Worm (Caenorhabditis elegans) whole organism, young adult: Measurements from ENCODE around the gene egl-38.

ENCODE experiments used
- B0035.1 ChIP-seq: sonication (generic microtip); optimal IDR thresholded peaks from 2 replicates; lab custom pipeline; 2016; ENCODE audit warnings: missing genetic modification characterization, mild to moderate bottlenecking, missing compliant biosample characterization, missing genotype, missing genetic modification reagents
- B0336.3 ChIP-seq: fragments of 200-800 bp; sonication (Bioruptor generic); IDR thresholded peaks from 2 replicates; pipeline ENCODE4 v1.3.6; 2022; ENCODE audit warnings: missing genetic modification characterization, missing compliant biosample characterization
- C17E4.6 ChIP-seq: fragments of 200-800 bp; sonication (Bioruptor generic); IDR thresholded peaks from 2 replicates; pipeline ENCODE4 v1.3.6; 2022; ENCODE audit warnings: missing genetic modification reagents, missing genetic modification characterization, missing compliant biosample characterization
- D2030.7 ChIP-seq: fragments of 200-800 bp; sonication (Bioruptor generic); IDR thresholded peaks from 2 replicates; pipeline ENCODE4 v1.3.6; 2022; ENCODE audit warnings: missing genetic modification reagents, missing genetic modification characterization, missing compliant biosample characterization
- F10E7.11 ChIP-seq: sonication (generic microtip); optimal IDR thresholded peaks from 2 replicates; lab custom pipeline; 2017; ENCODE audit warnings: mild to moderate bottlenecking, missing genetic modification characterization, moderate library complexity, missing compliant biosample characterization
- F57C9.4 ChIP-seq: sonication (generic microtip); optimal IDR thresholded peaks from 2 replicates; lab custom pipeline; 2017; ENCODE audit warnings: mild to moderate bottlenecking, missing genetic modification characterization, missing compliant biosample characterization
- Y53G8AR.9 ChIP-seq: fragments of 200-800 bp; sonication (Bioruptor generic); conservative IDR thresholded peaks from 2 replicates; pipeline ENCODE4 v1.3.6; 2022; ENCODE audit warnings: missing genetic modification reagents, missing genetic modification characterization, missing compliant biosample characterization
- Y67H2A.10 ChIP-seq: fragments of 200-800 bp; sonication (Bioruptor generic); conservative IDR thresholded peaks from 2 replicates; pipeline ENCODE4 v1.3.6; 2022; ENCODE audit warnings: missing genetic modification reagents, missing genetic modification characterization, missing compliant biosample characterization
- Y95B8A.8 ChIP-seq: fragments of 200-800 bp; sonication (Bioruptor generic); IDR thresholded peaks from 2 replicates; pipeline ENCODE4 v1.3.6; 2022; ENCODE audit warnings: missing genetic modification reagents, missing genetic modification characterization, missing compliant biosample characterization
- ama-1 ChIP-seq, 3 experiments: fragments of 150-350 bp in 1 of 3; sonication (generic microtip) in 2 of 3; optimal IDR thresholded peaks; 2 replicates each; lab custom pipeline; 2014 to 2018; ENCODE audit warnings: missing biosample characterization in 2 of 3, missing genetic modification characterization in 2 of 3, missing genetic modification reagents in 2 of 3
- aptf-3 ChIP-seq: fragments of 200-800 bp; sonication (Bioruptor generic); IDR thresholded peaks from 2 replicates; pipeline ENCODE4 v1.3.6; 2022; ENCODE audit warnings: missing genetic modification characterization, missing compliant biosample characterization
- atf-7 ChIP-seq: sonication (generic microtip); optimal IDR thresholded peaks from 2 replicates; lab custom pipeline; 2017; ENCODE audit warnings: mild to moderate bottlenecking, missing genetic modification characterization, missing compliant biosample characterization
- athp-1 ChIP-seq: sonication (generic microtip); optimal IDR thresholded peaks from 2 replicates; lab custom pipeline; 2017; ENCODE audit warnings: mild to moderate bottlenecking, missing genetic modification characterization, missing compliant biosample characterization
- attf-5 ChIP-seq: fragments of 200-800 bp; sonication (Bioruptor generic); optimal IDR thresholded peaks from 2 replicates; lab custom pipeline; 2018; ENCODE audit warnings: mild to moderate bottlenecking, missing genetic modification characterization, missing compliant biosample characterization
- attf-6 ChIP-seq: fragments of 200-800 bp; sonication (Bioruptor generic); IDR thresholded peaks from 2 replicates; pipeline ENCODE4 v1.3.6; 2022; ENCODE audit warnings: missing genetic modification reagents, missing genetic modification characterization, missing compliant biosample characterization
- ccch-3 ChIP-seq: fragments of 200-800 bp; sonication (Bioruptor generic); optimal IDR thresholded peaks from 2 replicates; lab custom pipeline; 2018; ENCODE audit warnings: mild to moderate bottlenecking, missing genetic modification characterization, missing compliant biosample characterization
- cebp-2 ChIP-seq: fragments of 200-800 bp; sonication (Bioruptor generic); IDR thresholded peaks from 2 replicates; pipeline ENCODE4 v1.3.6; 2022; ENCODE audit warnings: missing genetic modification characterization, missing compliant biosample characterization
- ceh-100 ChIP-seq: fragments of 200-800 bp; sonication (Bioruptor generic); IDR thresholded peaks from 2 replicates; pipeline ENCODE4 v1.3.6; 2022; ENCODE audit warnings: missing genetic modification reagents, missing genetic modification characterization, missing compliant biosample characterization
- ceh-27 ChIP-seq: fragments of 200-800 bp; sonication (Bioruptor generic); optimal IDR thresholded peaks from 2 replicates; lab custom pipeline; 2018; ENCODE audit warnings: mild to moderate bottlenecking, missing genetic modification characterization, moderate library complexity, missing compliant biosample characterization
- ceh-58 ChIP-seq: fragments of 200-800 bp; sonication (Bioruptor generic); IDR thresholded peaks from 2 replicates; pipeline ENCODE4 v1.3.6; 2022; ENCODE audit warnings: missing genetic modification characterization, missing compliant biosample characterization
- ceh-79 ChIP-seq: sonication (generic microtip); optimal IDR thresholded peaks from 2 replicates; lab custom pipeline; 2017; ENCODE audit warnings: mild to moderate bottlenecking, missing genetic modification characterization, missing compliant biosample characterization
- die-1 ChIP-seq: sonication (generic microtip); optimal IDR thresholded peaks from 2 replicates; lab custom pipeline; 2016; ENCODE audit warnings: missing genotype, mild to moderate bottlenecking, missing genetic modification characterization, missing compliant biosample characterization
- egl-18 ChIP-seq: fragments of 200-800 bp; sonication (Bioruptor generic); IDR thresholded peaks from 2 replicates; pipeline ENCODE4 v1.3.6; 2022; ENCODE audit warnings: missing genetic modification reagents, missing genetic modification characterization, missing compliant biosample characterization
- egl-44 ChIP-seq: fragments of 200-800 bp; sonication (Bioruptor generic); IDR thresholded peaks from 2 replicates; pipeline ENCODE4 v1.3.6; 2022; ENCODE audit warnings: missing genetic modification reagents, missing genetic modification characterization, missing compliant biosample characterization
- egrh-3 ChIP-seq: fragments of 200-800 bp; sonication (Bioruptor generic); IDR thresholded peaks from 2 replicates; pipeline ENCODE4 v1.3.6; 2022; ENCODE audit warnings: missing genetic modification reagents, missing genetic modification characterization, missing compliant biosample characterization
- hlh-26 ChIP-seq: fragments of 200-800 bp; sonication (Bioruptor generic); conservative IDR thresholded peaks from 2 replicates; pipeline ENCODE4 v1.3.6; 2022; ENCODE audit warnings: missing genetic modification reagents, missing genetic modification characterization, missing compliant biosample characterization
- hmg-1.2 ChIP-seq: fragments of 200-800 bp; sonication (Bioruptor generic); IDR thresholded peaks from 2 replicates; pipeline ENCODE4 v1.3.6; 2022; ENCODE audit warnings: missing genetic modification reagents, missing genetic modification characterization, missing compliant biosample characterization
- lag-1 ChIP-seq: fragments of 200-800 bp; sonication (Bioruptor generic); IDR thresholded peaks from 2 replicates; pipeline ENCODE4 v1.3.6; 2022; ENCODE audit warnings: missing genetic modification reagents, missing genetic modification characterization, missing compliant biosample characterization
- lin-26 ChIP-seq: fragments of 200-800 bp; sonication (Bioruptor generic); IDR thresholded peaks from 2 replicates; pipeline ENCODE4 v1.3.6; 2022; ENCODE audit warnings: missing genetic modification reagents, missing genetic modification characterization, missing compliant biosample characterization
- lin-35 ChIP-seq, 3 experiments: fragments of 150-350 bp in 2 of 3; sonication (generic microtip) in 1 of 3; optimal IDR thresholded peaks; 2 replicates each; lab custom pipeline; 2014 to 2018; ENCODE audit warnings: missing biosample characterization in 3 of 3, missing genetic modification characterization in 3 of 3, missing genetic modification reagents in 3 of 3
- lin-54 ChIP-seq: fragments of 200-800 bp; sonication (Bioruptor generic); optimal IDR thresholded peaks from 2 replicates; lab custom pipeline; 2018; ENCODE audit warnings: mild to moderate bottlenecking, missing genetic modification characterization, missing compliant biosample characterization
- lsl-1 ChIP-seq: fragments of 200-800 bp; sonication (Bioruptor generic); optimal IDR thresholded peaks from 2 replicates; lab custom pipeline; 2018; ENCODE audit warnings: mild to moderate bottlenecking, missing genetic modification characterization, moderate library complexity, missing compliant biosample characterization
- mcd-1 ChIP-seq: fragments of 200-800 bp; sonication (Bioruptor generic); IDR thresholded peaks from 2 replicates; pipeline ENCODE4 v1.3.6; 2022; ENCODE audit warnings: missing genetic modification reagents, missing genetic modification characterization, missing compliant biosample characterization
- mes-4 ChIP-seq: sonication (generic microtip); optimal IDR thresholded peaks from 2 replicates; lab custom pipeline; 2016; ENCODE audit warnings: missing genotype, missing genetic modification characterization, missing compliant biosample characterization
- nhr-120 ChIP-seq: fragments of 200-800 bp; sonication (Bioruptor generic); IDR thresholded peaks from 2 replicates; pipeline ENCODE4 v1.3.6; 2022; ENCODE audit warnings: missing genetic modification characterization, missing compliant biosample characterization
- nhr-80 ChIP-seq: sonication (generic microtip); optimal IDR thresholded peaks from 2 replicates; lab custom pipeline; 2016; ENCODE audit warnings: missing genetic modification characterization, missing compliant biosample characterization
- nhr-90 ChIP-seq: sonication (generic microtip); optimal IDR thresholded peaks from 2 replicates; lab custom pipeline; 2016; ENCODE audit warnings: missing genotype, mild to moderate bottlenecking, missing genetic modification characterization, missing compliant biosample characterization
- rcor-1 ChIP-seq: fragments of 200-800 bp; sonication (Bioruptor generic); IDR thresholded peaks from 2 replicates; pipeline ENCODE4 v1.3.6; 2022; ENCODE audit warnings: missing genetic modification reagents, missing genetic modification characterization, missing compliant biosample characterization
- rec-8 ChIP-seq, 2 experiments: sonication (generic microtip); optimal IDR thresholded peaks; 2 replicates each; lab custom pipeline; 2016; ENCODE audit warnings: mild to moderate bottlenecking in 2 of 2, missing genetic modification characterization in 2 of 2, missing genetic modification reagents in 2 of 2, missing genotype in 2 of 2, missing biosample characterization in 1 of 2, missing compliant biosample characterization in 1 of 2, moderate library complexity in 1 of 2
- sdz-38 ChIP-seq: sonication (generic microtip); optimal IDR thresholded peaks from 2 replicates; lab custom pipeline; 2016; ENCODE audit warnings: missing genotype, missing genetic modification characterization, missing compliant biosample characterization
- sea-2 ChIP-seq: fragments of 200-800 bp; sonication (Bioruptor generic); IDR thresholded peaks from 2 replicates; pipeline ENCODE4 v1.3.6; 2022; ENCODE audit warnings: missing genetic modification characterization, missing compliant biosample characterization
- snpc-1.1 ChIP-seq: sonication (generic microtip); optimal IDR thresholded peaks from 2 replicates; lab custom pipeline; 2017; ENCODE audit warnings: missing genetic modification characterization, mild to moderate bottlenecking, missing compliant biosample characterization, antibody characterized with exemption, moderate library complexity, missing genotype, missing genetic modification reagents; ENCODE audit not compliant: insufficient read depth
- snpc-1.3 ChIP-seq: sonication (generic microtip); optimal IDR thresholded peaks from 2 replicates; lab custom pipeline; 2017; ENCODE audit warnings: missing genetic modification characterization, mild to moderate bottlenecking, missing compliant biosample characterization, antibody characterized with exemption, moderate library complexity, missing genotype, missing genetic modification reagents; ENCODE audit not compliant: insufficient read depth
- snpc-4 ChIP-seq, 5 experiments: fragments of 150-350 bp in 1 of 5; sonication (generic microtip) in 4 of 5; optimal IDR thresholded peaks; 2 replicates each; lab custom pipeline; 2014 to 2018; ENCODE audit warnings: missing genetic modification characterization in 5 of 5, missing biosample characterization in 3 of 5, antibody characterized with exemption in 2 of 5, mild to moderate bottlenecking in 2 of 5, missing compliant biosample characterization in 2 of 5, missing genotype in 2 of 5, moderate library complexity in 2 of 5, missing genetic modification reagents in 1 of 5
- ztf-22 ChIP-seq: fragments of 200-800 bp; sonication (Bioruptor generic); optimal IDR thresholded peaks from 2 replicates; lab custom pipeline; 2018; ENCODE audit warnings: mild to moderate bottlenecking, missing genetic modification characterization, moderate library complexity, missing compliant biosample characterization
- ztf-26 ChIP-seq: sonication (generic microtip); optimal IDR thresholded peaks from 2 replicates; lab custom pipeline; 2017; ENCODE audit warnings: missing genetic modification characterization, missing compliant biosample characterization

egl-38 gene

ce11 chrIV:10151439-10151997 lies 41.2 kb upstream of the egl-38 start, which contains the start of gene copg-1 (continued):
- TF ChIP-seq athp-1 (tag; lab: Kevin White, UChicago) (no peak), nhr-120 (GFP tag; lab: Robert Waterston, UW) (no peak), egl-18 (no peak), lsl-1 (GFP tag; lab: Kevin White, UChicago) (peak; percentile 67), hmg-1.2 (GFP tag; lab: Robert Waterston, UW) (no peak), ccch-3 (no peak), lag-1 (GFP tag; lab: Robert Waterston, UW) (no peak), nhr-90 (tag; lab: Kevin White, UChicago) (no peak), rec-8 (tag; optimal IDR thresholded peaks at IDR 0.05; lab: Kevin White, UChicago) (no peak), ama-1 (optimal IDR thresholded peaks at IDR 0.05; lab: Kevin White, UChicago) (no peak), ama-1 (GFP tag; optimal IDR thresholded peaks at IDR 0.05; lab: Kevin White, UChicago) (no peak), Y53G8AR.9 (no peak), sea-2 (GFP tag; lab: Robert Waterston, UW) (no peak), ztf-26 (tag; lab: Kevin White, UChicago) (no peak), C17E4.6 (GFP tag; lab: Robert Waterston, UW) (no peak), Y67H2A.10 (GFP tag; lab: Robert Waterston, UW) (no peak), mcd-1 (GFP tag; lab: Robert Waterston, UW) (no peak), attf-6 (GFP tag; lab: Robert Waterston, UW) (no peak), F57C9.4 (tag; lab: Kevin White, UChicago) (no peak), rcor-1 (no peak), B0336.3 (no peak), egl-44 (GFP tag; lab: Robert Waterston, UW) (no peak), ceh-79 (tag; lab: Kevin White, UChicago) (no peak), atf-7 (no peak), D2030.7 (GFP tag; lab: Robert Waterston, UW) (no peak; the same call in 1 of the 2 replicates), cebp-2 (no peak), hlh-26 (GFP tag; lab: Robert Waterston, UW) (no peak), ceh-58 (GFP tag; lab: Robert Waterston, UW) (no peak), snpc-1.3 (tag; lab: Kevin White, UChicago) (no peak), nhr-80 (tag; lab: Kevin White, UChicago) (peak; percentile 2)

DNA sequence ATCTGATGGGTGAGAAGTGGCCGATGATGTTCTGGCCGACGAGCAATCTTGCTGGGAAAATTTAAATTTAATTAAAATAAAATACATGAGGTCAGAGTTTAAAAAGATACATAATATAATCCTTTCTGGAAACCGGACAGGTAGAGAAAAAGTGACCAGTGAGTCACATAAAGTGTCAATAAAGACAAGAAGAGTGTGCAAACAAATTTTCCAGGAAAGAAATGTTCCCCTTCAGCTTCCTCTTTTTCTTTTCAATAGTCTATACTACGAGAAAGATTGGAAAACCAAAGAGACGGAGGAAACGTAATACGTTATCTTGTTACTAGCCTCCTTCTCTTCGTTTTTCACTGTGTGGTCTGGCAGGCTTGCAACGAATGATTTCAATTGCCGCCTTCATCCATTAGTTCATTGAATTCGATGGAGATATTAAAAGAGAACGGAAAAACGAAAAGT lies 40.3 kb upstream of the egl-38 start, which contains the start of gene tsp-12:
Gene tsp-12 (minus strand): TSS at position 51 of the 453 bp plus-strand sequence.
- no peak for TF ChIP-seq sdz-38 (tag; lab: Kevin White, UChicago)
- TF ChIP-seq F10E7.11: no peak
- TF ChIP-seq sea-2 (GFP tag; lab: Robert Waterston, UW): no peak
- TF ChIP-seq ceh-100 (GFP tag; lab: Robert Waterston, UW): no peak
- TF ChIP-seq mes-4 (tag; lab: Kevin White, UChicago): no peak

DNA sequence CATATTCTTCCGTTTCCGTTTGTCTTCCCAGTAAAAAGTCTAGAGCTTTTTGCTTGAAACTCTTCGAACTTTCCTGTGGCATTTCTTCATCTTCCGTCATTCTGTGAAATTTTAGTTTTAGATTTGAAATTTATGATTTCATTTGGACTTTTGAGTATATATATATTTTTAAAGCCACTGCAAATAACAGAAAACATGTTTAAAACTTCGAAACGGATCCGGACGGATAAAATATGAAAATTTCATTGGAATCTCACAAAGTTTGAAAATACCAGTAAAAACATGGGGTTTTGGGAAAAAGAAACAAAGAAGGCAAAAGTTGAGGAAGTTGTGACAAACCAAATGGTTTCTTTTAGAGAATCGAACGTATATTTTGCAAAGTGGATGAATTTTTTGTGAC lies 38.6 kb upstream of the egl-38 start, which contains the start of gene pigs-1:
Gene pigs-1 (minus strand): TSS at position 101 of the 400 bp plus-strand sequence.
- TF ChIP-seq lin-35 (GFP tag; optimal IDR thresholded peaks at IDR 0.05; lab: Kevin White, UChicago) (no peak), attf-5 (no peak), rec-8 (tag; optimal IDR thresholded peaks at IDR 0.05; lab: Kevin White, UChicago) (no peak), ceh-27 (GFP tag; lab: Kevin White, UChicago) (no peak), snpc-4 (GFP tag; optimal IDR thresholded peaks at IDR 0.05; lab: Kevin White, UChicago) (no peak), snpc-4 (tag; optimal IDR thresholded peaks at IDR 0.05; lab: Kevin White, UChicago) (no peak), die-1 (no peak), Y95B8A.8 (no peak), ztf-22 (no peak), aptf-3 (GFP tag; lab: Robert Waterston, UW) (no peak), lin-54 (GFP tag; lab: Kevin White, UChicago) (no peak), hlh-26 (GFP tag; lab: Robert Waterston, UW) (no peak), B0035.1 (tag; lab: Kevin White, UChicago) (no peak), nhr-90 (tag; lab: Kevin White, UChicago) (no peak), snpc-1.1 (tag; lab: Kevin White, UChicago) (no peak), lin-26 (GFP tag; lab: Robert Waterston, UW) (no peak), egrh-3 (no peak)
